Fruit fly (Drosophila melanogaster) whole organism, embryonic: ENCODE measurements around the gene CG13898.

ENCODE experiments used
- CG1024 ChIP-seq: fragments of 200-800 bp; sonication (Bioruptor generic); IDR thresholded peaks from 2 replicates; pipeline ENCODE4 v1.3.6; 2022; ENCODE audit warnings: missing biosample characterization, missing genetic modification characterization
- CG10979 ChIP-seq: fragments of 200-800 bp; sonication (Bioruptor generic); optimal IDR thresholded peaks from 2 replicates; lab custom pipeline; 2018; ENCODE audit warnings: missing biosample characterization, mild to moderate bottlenecking, missing genetic modification characterization, moderate library complexity
- CG11560 ChIP-seq: fragments of 200-800 bp; sonication (Bioruptor generic); IDR thresholded peaks from 3 replicates; pipeline ENCODE4 v1.3.6; 2022; ENCODE audit warnings: missing biosample characterization, missing genetic modification characterization
- CG11696 ChIP-seq: fragments of 200-800 bp; sonication (Bioruptor generic); IDR thresholded peaks from 2 replicates; pipeline ENCODE4 v1.3.6; 2022; ENCODE audit warnings: missing biosample characterization, missing genetic modification characterization
- CG12155 ChIP-seq: fragments of 200-800 bp; sonication (Bioruptor generic); optimal IDR thresholded peaks from 3 replicates; lab custom pipeline; 2016; ENCODE audit warnings: missing biosample characterization, missing genetic modification characterization
- CG1233 ChIP-seq: fragments of 200-800 bp; sonication (Bioruptor generic); optimal IDR thresholded peaks from 4 replicates; lab custom pipeline; 2018; ENCODE audit warnings: missing biosample characterization, mild to moderate bottlenecking, missing genetic modification characterization
- CG12391 ChIP-seq: fragments of 200-800 bp; sonication (Bioruptor generic); optimal IDR thresholded peaks from 3 replicates; lab custom pipeline; 2018; ENCODE audit warnings: missing biosample characterization, mild to moderate bottlenecking, missing genetic modification characterization, moderate library complexity
- CG14014 ChIP-seq: fragments of 200-800 bp; sonication (Bioruptor generic); IDR thresholded peaks from 2 replicates; pipeline ENCODE4 v1.3.6; 2022; ENCODE audit warnings: missing biosample characterization, missing genetic modification characterization
- CG18262 ChIP-seq: fragments of 200-800 bp; optimal IDR thresholded peaks from 3 replicates; lab custom pipeline; 2019; ENCODE audit warnings: missing biosample characterization, mild to moderate bottlenecking, missing genetic modification characterization, moderate library complexity
- CG2202 ChIP-seq: fragments of 200-800 bp; sonication (Bioruptor generic); optimal IDR thresholded peaks from 2 replicates; lab custom pipeline; 2018; ENCODE audit warnings: missing biosample characterization, mild to moderate bottlenecking, missing genetic modification characterization
- CG32772 ChIP-seq: fragments of 200-800 bp; sonication (Bioruptor generic); IDR thresholded peaks from 2 replicates; pipeline ENCODE4 v1.3.6; 2022; ENCODE audit warnings: missing biosample characterization, missing genetic modification characterization
- CG34422 ChIP-seq: fragments of 200-800 bp; sonication (Bioruptor generic); IDR thresholded peaks from 3 replicates; pipeline ENCODE4 v1.3.6; 2022; ENCODE audit warnings: missing biosample characterization, missing genetic modification characterization
- CG3847 ChIP-seq: fragments of 200-800 bp; sonication (Bioruptor generic); IDR thresholded peaks from 2 replicates; pipeline ENCODE4 v1.3.6; 2022; ENCODE audit warnings: missing biosample characterization, missing genetic modification characterization
- CG4424 ChIP-seq: fragments of 200-800 bp; sonication (Bioruptor generic); optimal IDR thresholded peaks from 3 replicates; lab custom pipeline; 2016; ENCODE audit warnings: missing biosample characterization, missing genetic modification characterization
- CG4707 ChIP-seq: fragments of 200-800 bp; sonication (Bioruptor generic); optimal IDR thresholded peaks from 2 replicates; lab custom pipeline; 2018; ENCODE audit warnings: missing biosample characterization, mild to moderate bottlenecking, missing genetic modification characterization, moderate library complexity
- CG5245 ChIP-seq: fragments of 200-800 bp; sonication (Bioruptor generic); optimal IDR thresholded peaks from 3 replicates; lab custom pipeline; 2016; ENCODE audit warnings: missing biosample characterization, missing genetic modification characterization
- CG6175 ChIP-seq: fragments of 200-800 bp; sonication (Bioruptor generic); IDR thresholded peaks from 3 replicates; pipeline ENCODE4 v1.3.6; 2022; ENCODE audit warnings: missing biosample characterization, missing genetic modification characterization
- CG6813 ChIP-seq: fragments of 200-800 bp; sonication (Bioruptor generic); optimal IDR thresholded peaks from 2 replicates; lab custom pipeline; 2017; ENCODE audit warnings: missing biosample characterization, missing genetic modification characterization, mild to moderate bottlenecking, moderate library complexity, missing genetic modification reagents
- CoRest ChIP-seq: fragments of 200-800 bp; sonication (Bioruptor generic); optimal IDR thresholded peaks from 3 replicates; lab custom pipeline; 2018; ENCODE audit warnings: missing biosample characterization, mild to moderate bottlenecking, missing genetic modification characterization, moderate library complexity
- D ChIP-seq, 2 experiments: fragments of 200-800 bp in 1 of 2; fragments of >200 bp in 1 of 2; sonication (Bioruptor generic) in 1 of 2; optimal IDR thresholded peaks; 2 replicates in 1 of 2; 3 replicates in 1 of 2; lab custom pipeline; 2017; ENCODE audit warnings: mild to moderate bottlenecking in 1 of 2, missing biosample characterization in 1 of 2, missing genetic modification characterization in 1 of 2, missing genetic modification reagents in 1 of 2
- D19A ChIP-seq: fragments of 200-800 bp; optimal IDR thresholded peaks from 3 replicates; lab custom pipeline; 2019; ENCODE audit warnings: missing biosample characterization, mild to moderate bottlenecking, missing genetic modification characterization, moderate library complexity
- Dip3 ChIP-seq: fragments of 200-800 bp; sonication (Bioruptor generic); optimal IDR thresholded peaks from 3 replicates; lab custom pipeline; 2016; ENCODE audit warnings: missing biosample characterization, missing genetic modification characterization
- Max ChIP-seq: fragments of 200-800 bp; sonication (Bioruptor generic); optimal IDR thresholded peaks from 2 replicates; lab custom pipeline; 2016; ENCODE audit warnings: missing biosample characterization, mild to moderate bottlenecking, missing genetic modification characterization
- Rfx ChIP-seq: fragments of 200-800 bp; sonication (Bioruptor generic); IDR thresholded peaks from 2 replicates; pipeline ENCODE4 v1.3.6; 2022; ENCODE audit warnings: missing biosample characterization, missing genetic modification characterization
- Xrp1 ChIP-seq: fragments of 200-800 bp; sonication (Bioruptor generic); IDR thresholded peaks from 2 replicates; pipeline ENCODE4 v1.3.6; 2022; ENCODE audit warnings: missing biosample characterization, missing genetic modification characterization
- al ChIP-seq: fragments of 200-800 bp; sonication (Bioruptor generic); IDR thresholded peaks from 2 replicates; pipeline ENCODE4 v1.3.6; 2022; ENCODE audit warnings: missing biosample characterization, missing genetic modification characterization
- chif ChIP-seq, 2 experiments: fragments of 200-800 bp; sonication (Bioruptor generic); optimal IDR thresholded peaks; 3 replicates each; lab custom pipeline; 2016; ENCODE audit warnings: missing biosample characterization in 2 of 2, missing genetic modification characterization in 2 of 2
- croc ChIP-seq: fragments of 200-800 bp; sonication (Bioruptor generic); conservative IDR thresholded peaks from 3 replicates; pipeline ENCODE4 v1.3.6; 2022; ENCODE audit warnings: missing biosample characterization, missing genetic modification characterization
- da ChIP-seq: fragments of 200-800 bp; sonication (Bioruptor generic); optimal IDR thresholded peaks from 2 replicates; lab custom pipeline; 2016; ENCODE audit warnings: missing biosample characterization, missing genetic modification characterization
- dmrt11E ChIP-seq: fragments of 200-800 bp; sonication (Bioruptor generic); optimal IDR thresholded peaks from 3 replicates; lab custom pipeline; 2018; ENCODE audit warnings: missing biosample characterization, mild to moderate bottlenecking, missing genetic modification characterization, moderate library complexity
- dpn ChIP-seq, 2 experiments: fragments of 200-800 bp; sonication (Bioruptor generic); optimal IDR thresholded peaks; 3 replicates each; lab custom pipeline; 2016; ENCODE audit warnings: missing biosample characterization in 2 of 2, missing genetic modification characterization in 2 of 2
- kni ChIP-seq: fragments of 200-800 bp; sonication (Bioruptor generic); optimal IDR thresholded peaks from 3 replicates; lab custom pipeline; 2017; ENCODE audit warnings: mild to moderate bottlenecking, missing biosample characterization, missing genetic modification reagents, missing genetic modification characterization
- lov ChIP-seq, 2 experiments: fragments of 200-800 bp in 1 of 2; fragments of >200 bp in 1 of 2; sonication (Bioruptor generic) in 1 of 2; IDR thresholded peaks in 1 of 2; optimal IDR thresholded peaks in 1 of 2; 2 replicates in 1 of 2; 3 replicates in 1 of 2; pipeline versions ENCODE4 v1.3.6 to Lab custom; 2017 to 2022; ENCODE audit warnings: missing biosample characterization in 1 of 2, missing genetic modification characterization in 1 of 2
- onecut ChIP-seq: fragments of 200-800 bp; sonication (Bioruptor generic); IDR thresholded peaks from 2 replicates; pipeline ENCODE4 v1.3.6; 2022; ENCODE audit warnings: missing biosample characterization, missing genetic modification characterization
- org-1 ChIP-seq: fragments of 200-800 bp; sonication (Bioruptor generic); optimal IDR thresholded peaks from 2 replicates; lab custom pipeline; 2017; ENCODE audit warnings: missing biosample characterization, missing genetic modification characterization
- pan ChIP-seq, 4 experiments: fragments of >200 bp in 3 of 4; fragments of 200-800 bp in 1 of 4; sonication (Bioruptor generic) in 1 of 4; optimal IDR thresholded peaks in 3 of 4; IDR thresholded peaks in 1 of 4; 2 replicates each; pipeline versions ENCODE4 v1.3.6 to Lab custom; 2017 to 2022; ENCODE audit warnings: missing biosample characterization in 2 of 4, missing genetic modification characterization in 2 of 4, mixed read lengths in 1 of 4
- pb ChIP-seq: fragments of 200-800 bp; sonication (Bioruptor generic); optimal IDR thresholded peaks from 3 replicates; lab custom pipeline; 2016; ENCODE audit warnings: missing biosample characterization, missing genetic modification characterization
- prd ChIP-seq, 3 experiments: fragments of >200 bp in 2 of 3; fragments of 200-800 bp in 1 of 3; sonication (Bioruptor generic) in 1 of 3; optimal IDR thresholded peaks in 2 of 3; IDR thresholded peaks in 1 of 3; 2 replicates in 2 of 3; 3 replicates in 1 of 3; pipeline versions ENCODE4 v1.3.6 to Lab custom; 2017 to 2022; ENCODE audit warnings: missing biosample characterization in 1 of 3, missing genetic modification characterization in 1 of 3
- ranshi ChIP-seq: fragments of 200-800 bp; sonication (Bioruptor generic); IDR thresholded peaks from 2 replicates; pipeline ENCODE4 v1.3.6; 2022; ENCODE audit warnings: missing biosample characterization, missing genetic modification characterization
- ro ChIP-seq: fragments of 200-800 bp; sonication (Bioruptor generic); IDR thresholded peaks from 2 replicates; pipeline ENCODE4 v1.3.6; 2022; ENCODE audit warnings: missing biosample characterization, missing genetic modification characterization
- shn ChIP-seq: fragments of 200-800 bp; sonication (Bioruptor generic); optimal IDR thresholded peaks from 3 replicates; lab custom pipeline; 2016; ENCODE audit warnings: missing biosample characterization, missing genetic modification characterization
- slbo ChIP-seq: fragments of 200-800 bp; sonication (Bioruptor generic); IDR thresholded peaks from 2 replicates; pipeline ENCODE4 v1.3.6; 2022; ENCODE audit warnings: missing biosample characterization, missing genetic modification characterization
- slp2 ChIP-seq: fragments of 200-800 bp; sonication (Bioruptor generic); optimal IDR thresholded peaks from 2 replicates; lab custom pipeline; 2016; ENCODE audit warnings: missing biosample characterization, missing genetic modification characterization
- tin ChIP-seq: fragments of 200-800 bp; sonication (Bioruptor generic); optimal IDR thresholded peaks from 3 replicates; lab custom pipeline; 2016; ENCODE audit warnings: missing biosample characterization, missing genetic modification characterization
- tll ChIP-seq, 2 experiments: fragments of 200-800 bp in 1 of 2; fragments of >200 bp in 1 of 2; sonication (Bioruptor generic) in 1 of 2; optimal IDR thresholded peaks; 2 replicates each; lab custom pipeline; 2017 to 2019; ENCODE audit warnings: missing biosample characterization in 2 of 2, missing genetic modification characterization in 2 of 2, mild to moderate bottlenecking in 1 of 2, moderate library complexity in 1 of 2
- trem ChIP-seq: fragments of 200-800 bp; optimal IDR thresholded peaks from 3 replicates; lab custom pipeline; 2019; ENCODE audit warnings: missing biosample characterization, mild to moderate bottlenecking, missing genetic modification characterization, moderate library complexity
- tup ChIP-seq: fragments of 200-800 bp; sonication (Bioruptor generic); optimal IDR thresholded peaks from 2 replicates; lab custom pipeline; 2016; ENCODE audit warnings: missing biosample characterization, mild to moderate bottlenecking, missing genetic modification characterization, moderate library complexity
- z ChIP-seq: fragments of 200-800 bp; sonication (Bioruptor generic); IDR thresholded peaks from 3 replicates; pipeline ENCODE4 v1.3.6; 2022; ENCODE audit warnings: missing biosample characterization, missing genetic modification characterization

Gene CG13898

DNA sequence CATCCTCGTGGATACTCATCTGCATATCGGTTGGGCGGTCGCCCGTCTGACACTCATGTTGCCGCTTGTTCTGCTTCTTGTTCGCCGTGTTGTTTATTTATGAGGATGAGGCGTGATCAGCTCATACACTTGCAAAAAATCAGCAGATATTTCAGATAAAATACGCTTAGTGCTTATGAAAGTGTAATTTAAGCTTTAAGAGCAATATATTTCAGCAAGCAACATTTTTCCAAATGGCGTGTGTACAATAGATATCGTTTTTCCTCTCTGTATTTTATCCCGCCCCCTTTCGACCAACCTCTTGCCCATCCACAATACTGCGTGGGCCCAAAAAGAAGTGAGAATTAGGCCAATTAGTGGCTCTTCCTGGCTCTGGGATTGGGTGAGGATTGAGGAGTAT, 31.7 kb downstream of the CG13898 start (continued):
- TF ChIP-seq pan (optimal IDR thresholded peaks at IDR 0.05; lab: Kevin White, UChicago) (no peak), pan (GFP tag; optimal IDR thresholded peaks at IDR 0.05 in 1 of 2, IDR thresholded peaks at IDR 0.05 in 1 of 2) (peak in 1 of 2 experiments; percentile 46), tll (GFP tag; optimal IDR thresholded peaks at IDR 0.05; lab: Kevin White, UChicago) (no peak), CG12155 (no peak), da (GFP tag; lab: Kevin White, UChicago) (peak; percentile 11), CG18262 (tag; lab: Kevin White, UChicago) (peak; percentile 71), al (GFP tag; lab: Robert Waterston, UW) (no peak), Dip3 (GFP tag; lab: Kevin White, UChicago) (no peak), org-1 (GFP tag; lab: Kevin White, UChicago) (peak; percentile 51), CG11560 (tag; lab: Robert Waterston, UW) (0 out of 3 replicates have a peak, but pooled peaks have one; percentile 23), CG3847 (GFP tag; lab: Robert Waterston, UW) (0 out of 2 replicates have a peak, but pooled peaks have one; percentile 20), CG4424 (peak; percentile 18), CG1024 (GFP tag; lab: Robert Waterston, UW) (peak; percentile 35; the same call in 1 of the 2 replicates), CG4707 (GFP tag; lab: Kevin White, UChicago) (peak; percentile 6), CG10979 (peak; percentile 76), CG2202 (tag; lab: Kevin White, UChicago) (peak; percentile 42), onecut (GFP tag; lab: Robert Waterston, UW) (peak; percentile 29; the same call in 1 of the 2 replicates), tin (GFP tag; lab: Kevin White, UChicago) (peak; percentile 48), CG14014 (no peak), CG5245 (GFP tag; lab: Kevin White, UChicago) (peak; percentile 29), slp2 (GFP tag; lab: Kevin White, UChicago) (peak; percentile 10), CoRest (tag; lab: Kevin White, UChicago) (peak; percentile 52), dpn (GFP tag; optimal IDR thresholded peaks at IDR 0.05; lab: Kevin White, UChicago) (peak in 1 of 2 experiments; percentile 39), chif (GFP tag; optimal IDR thresholded peaks at IDR 0.05; lab: Kevin White, UChicago) (peak in 1 of 2 experiments; percentile 16), ro (GFP tag; lab: Robert Waterston, UW) (no peak), kni (GFP tag; lab: Kevin White, UChicago) (no peak), D (optimal IDR thresholded peaks at IDR 0.05; lab: Kevin White, UChicago) (no peak), D (GFP tag; optimal IDR thresholded peaks at IDR 0.05; lab: Kevin White, UChicago) (peak; percentile 67), CG6175 (GFP tag; lab: Robert Waterston, UW) (0 out of 3 replicates have a peak, but pooled peaks have one; percentile 16), ranshi (peak; percentile 70; the same call in 1 of the 2 replicates), pb (GFP tag; lab: Kevin White, UChicago) (no peak), D19A (tag; lab: Kevin White, UChicago) (peak; percentile 36), trem (tag; lab: Kevin White, UChicago) (peak; percentile 40), lov (optimal IDR thresholded peaks at IDR 0.05; lab: Kevin White, UChicago) (no peak), lov (GFP tag; IDR thresholded peaks at IDR 0.05; lab: Robert Waterston, UW) (peak; percentile 62; the same call in 2 of the 3 replicates), z (GFP tag; lab: Robert Waterston, UW) (0 out of 3 replicates have a peak, but pooled peaks have one; percentile 27), prd (optimal IDR thresholded peaks at IDR 0.05; lab: Kevin White, UChicago) (no peak), prd (GFP tag; IDR thresholded peaks at IDR 0.05; lab: Robert Waterston, UW) (peak; percentile 71; the same call in 2 of the 3 replicates), CG11696 (peak; percentile 58; the same call in 1 of the 2 replicates), shn (GFP tag; lab: Kevin White, UChicago) (peak; percentile 2), dmrt11E (tag; lab: Kevin White, UChicago) (peak; percentile 41), slbo (no peak), CG1233 (peak; percentile 5), croc (peak; percentile 45; the same call in 1 of the 3 replicates), CG34422 (GFP tag; lab: Robert Waterston, UW) (0 out of 3 replicates have a peak, but pooled peaks have one; percentile 29), tup (GFP tag; lab: Kevin White, UChicago) (no peak), Max (GFP tag; lab: Kevin White, UChicago) (no peak), CG12391 (tag; lab: Kevin White, UChicago) (peak; percentile 39), Xrp1 (GFP tag; lab: Robert Waterston, UW) (peak; percentile 70), Rfx (GFP tag; lab: Robert Waterston, UW) (peak; percentile 51; the same call in 1 of the 2 replicates), CG6813 (GFP tag; lab: Kevin White, UChicago) (peak; percentile 23), CG32772 (GFP tag; lab: Robert Waterston, UW) (peak; percentile 54; the same call in 1 of the 2 replicates)
